Worm (Caenorhabditis elegans) whole organism, L4 larva: ENCODE measurements around the gene col-97.

Experiments
- ctbp-1 ChIP-seq: fragments of 200-800 bp; sonication (Bioruptor generic); IDR thresholded peaks from 2 replicates; pipeline ENCODE4 v1.3.6; 2022; ENCODE audit warnings: missing genetic modification reagents, missing genetic modification characterization, missing compliant biosample characterization
- daf-8 ChIP-seq: fragments of 200-800 bp; sonication (Bioruptor generic); IDR thresholded peaks from 2 replicates; pipeline ENCODE4 v1.3.6; 2022; ENCODE audit warnings: missing genetic modification characterization, missing compliant biosample characterization
- lin-38 ChIP-seq: fragments of 200-800 bp; sonication (Bioruptor generic); IDR thresholded peaks from 2 replicates; pipeline ENCODE4 v1.3.6; 2022; ENCODE audit warnings: missing genetic modification reagents, missing genetic modification characterization, missing compliant biosample characterization
- madf-5 ChIP-seq, 2 experiments: fragments of 200-800 bp; sonication (Bioruptor generic); IDR thresholded peaks; 2 replicates each; pipeline ENCODE4 v1.3.6; 2022; ENCODE audit warnings: missing compliant biosample characterization in 2 of 2, missing genetic modification characterization in 2 of 2
- nhr-25 ChIP-seq: sonication (generic microtip); optimal IDR thresholded peaks from 2 replicates; lab custom pipeline; 2017; ENCODE audit warnings: missing genetic modification characterization, mild to moderate bottlenecking, missing compliant biosample characterization, antibody characterized with exemption, moderate library complexity, borderline replicate concordance; ENCODE audit not compliant: insufficient read depth
- unc-62 ChIP-seq, 3 experiments: fragments of 150-350 bp in 1 of 3; sonication (generic microtip); optimal IDR thresholded peaks in 2 of 3; peaks in 1 of 3; 1 replicate in 1 of 3; 2 replicates in 2 of 3; lab custom pipeline; 2014 to 2017; ENCODE audit warnings: missing biosample characterization in 3 of 3, missing genetic modification characterization in 3 of 3, missing genetic modification reagents in 3 of 3, missing genotype in 1 of 3
- ztf-11 ChIP-seq: fragments of 150-350 bp; optimal IDR thresholded peaks from 2 replicates; lab custom pipeline; 2014; ENCODE audit warnings: missing biosample characterization, missing genetic modification characterization

- no peak for TF ChIP-seq unc-62 (GFP tag; optimal IDR thresholded peaks at IDR 0.05 in 1 of 2; lab: Kevin White, UChicago)
- TF ChIP-seq unc-62 (tag; optimal IDR thresholded peaks at IDR 0.05; lab: Kevin White, UChicago): no peak
- no peak for TF ChIP-seq madf-5 (GFP tag; IDR thresholded peaks at IDR 0.05; lab: Robert Waterston, UW)
- TF ChIP-seq lin-38 (GFP tag; lab: Robert Waterston, UW): no peak
- TF ChIP-seq ctbp-1 (GFP tag; lab: Robert Waterston, UW): no peak
- TF ChIP-seq ztf-11 (tag; lab: Kevin White, UChicago): no peak
- no peak for TF ChIP-seq daf-8 (GFP tag; lab: Robert Waterston, UW)
- TF ChIP-seq nhr-25 (tag; lab: Kevin White, UChicago): no peak
Measured at ce11 chrIII:12980770-12981169, 12.7 kb downstream of the col-97 start, which contains the start of gene ZK1010.4.
